Worm (Caenorhabditis elegans): ENCODE results near the gene Y27F2A.10.
A peak's percentile ranks its signal among the peaks of the same experiment; 100 is the strongest.
"Not testable (repeated sequence)": the region's sequence is repeated elsewhere in the genome, so short reads cannot be mapped to it uniquely, and the experiment has no call there.

Gene Y27F2A.10

DNA sequence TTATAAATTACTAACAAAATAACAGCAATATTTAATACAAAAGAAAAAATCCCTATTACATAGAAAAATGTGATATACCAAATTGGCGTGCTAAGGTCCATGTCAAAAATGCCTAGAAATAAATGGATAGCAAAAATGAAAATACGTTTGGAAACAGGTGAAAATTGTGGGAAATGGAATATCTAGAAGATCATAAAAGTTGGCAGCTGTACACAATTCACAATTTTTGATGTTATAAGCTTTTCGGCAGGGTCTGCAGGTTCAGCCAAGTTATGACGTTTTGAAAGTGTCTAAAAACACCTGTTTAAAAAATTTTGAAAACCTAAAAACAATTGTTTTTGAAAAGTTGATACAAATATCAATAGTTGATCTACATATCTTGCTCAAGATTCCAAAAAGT lies 29.2 kb downstream of the Y27F2A.10 start, which contains the start of gene sri-42:
TSS of gene sri-42 (minus strand) at position 101 of the 400 bp plus-strand sequence.
- TF ChIP-seq mdl-1 (tag; optimal IDR thresholded peaks at IDR 0.05); sma-3 (GFP tag; optimal IDR thresholded peaks at IDR 0.05); nhr-6 (tag; optimal IDR thresholded peaks at IDR 0.05): not testable (repeated sequence)

DNA sequence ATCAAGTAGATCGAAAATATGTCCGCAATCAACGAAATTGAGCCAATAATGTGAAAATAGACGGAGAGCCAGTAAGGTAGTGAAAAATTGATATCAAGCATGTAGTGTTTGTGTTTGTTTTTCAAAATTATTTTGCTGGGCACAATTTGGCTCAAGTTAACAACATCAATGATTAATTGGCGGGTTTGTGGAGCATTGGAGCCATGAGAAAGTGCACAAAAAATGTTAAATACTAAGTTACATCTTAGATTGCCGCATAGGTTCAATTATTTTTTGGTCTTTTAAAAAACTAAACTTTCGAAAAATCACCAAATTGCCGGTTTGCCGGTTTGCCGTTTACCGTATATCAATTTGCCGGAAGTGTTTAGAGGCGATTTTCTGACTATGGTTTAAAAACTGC lies 34.3 kb downstream of the Y27F2A.10 start, which contains the start of gene sri-54:
TSS of gene sri-54 (minus strand) at position 101 of the 400 bp plus-strand sequence.
- TF ChIP-seq ama-1 (optimal IDR thresholded peaks at IDR 0.05), result no peak
- TF ChIP-seq unc-39 (tag; optimal IDR thresholded peaks at IDR 0.05), result no peak
- no peak for TF ChIP-seq Y55F3AM.14 (GFP tag; optimal IDR thresholded peaks at IDR 0.05)
- no peak for TF ChIP-seq zag-1 (tag; optimal IDR thresholded peaks at IDR 0.05)
- no peak for TF ChIP-seq nhr-12 (tag; optimal IDR thresholded peaks at IDR 0.05)
- no peak for TF ChIP-seq aly-2 (tag; optimal IDR thresholded peaks at IDR 0.05)

DNA sequence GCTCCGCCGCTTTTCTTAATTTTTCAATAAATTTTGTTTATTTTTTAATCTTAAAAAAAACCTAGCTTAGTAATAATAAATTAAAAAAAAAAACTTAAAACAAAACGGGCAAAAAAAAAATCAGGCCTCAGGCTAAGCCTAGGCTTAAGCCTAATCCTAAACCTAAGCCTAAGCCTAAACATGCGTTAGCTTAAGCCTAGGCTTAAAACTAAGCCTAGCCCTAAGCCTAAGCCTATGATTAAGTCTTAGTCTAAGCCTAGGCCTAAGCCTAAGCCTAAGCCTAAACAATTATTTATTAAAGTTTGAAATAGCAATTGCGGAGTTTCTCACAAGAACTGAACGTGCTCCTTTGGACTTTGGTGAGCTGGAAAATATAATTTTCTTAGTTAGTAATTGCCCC lies 36.8 kb downstream of the Y27F2A.10 start:
- no peak for TF ChIP-seq sma-9 (GFP tag; optimal IDR thresholded peaks at IDR 0.05)
- TF ChIP-seq sma-9 (tag; optimal IDR thresholded peaks at IDR 0.05), result no peak
- no peak for TF ChIP-seq nhr-77 (tag; optimal IDR thresholded peaks at IDR 0.05)
- TF ChIP-seq ztf-4 (tag; optimal IDR thresholded peaks at IDR 0.05), result no peak
- TF ChIP-seq unc-55 (GFP tag; optimal IDR thresholded peaks at IDR 0.05), result no peak
- no peak for TF ChIP-seq fos-1 (tag; optimal IDR thresholded peaks at IDR 0.05)
- no peak for TF ChIP-seq elt-1 (tag; optimal IDR thresholded peaks at IDR 0.05)
- TF ChIP-seq F13H6.1 (tag; optimal IDR thresholded peaks at IDR 0.05), result no peak
- TF ChIP-seq zag-1 (tag; optimal IDR thresholded peaks at IDR 0.05), result no peak
- no peak for TF ChIP-seq elt-3 (tag; optimal IDR thresholded peaks at IDR 0.05)
- no peak for TF ChIP-seq lin-13 (GFP tag; optimal IDR thresholded peaks at IDR 0.05)
- no peak for TF ChIP-seq unc-62 (GFP tag; optimal IDR thresholded peaks at IDR 0.05)
- TF ChIP-seq skn-1 (tag; optimal IDR thresholded peaks at IDR 0.05), result no peak
- TF ChIP-seq ztf-1 (GFP tag; conservative IDR thresholded peaks at IDR 0.05), result no peak
- no peak for TF ChIP-seq sem-4 (tag; optimal IDR thresholded peaks at IDR 0.05)
- TF ChIP-seq lsy-2 (tag; optimal IDR thresholded peaks at IDR 0.05), result no peak
- no peak for TF ChIP-seq alr-1 (tag; optimal IDR thresholded peaks at IDR 0.05)
- no peak for TF ChIP-seq lin-11 (tag; optimal IDR thresholded peaks at IDR 0.05)

DNA sequence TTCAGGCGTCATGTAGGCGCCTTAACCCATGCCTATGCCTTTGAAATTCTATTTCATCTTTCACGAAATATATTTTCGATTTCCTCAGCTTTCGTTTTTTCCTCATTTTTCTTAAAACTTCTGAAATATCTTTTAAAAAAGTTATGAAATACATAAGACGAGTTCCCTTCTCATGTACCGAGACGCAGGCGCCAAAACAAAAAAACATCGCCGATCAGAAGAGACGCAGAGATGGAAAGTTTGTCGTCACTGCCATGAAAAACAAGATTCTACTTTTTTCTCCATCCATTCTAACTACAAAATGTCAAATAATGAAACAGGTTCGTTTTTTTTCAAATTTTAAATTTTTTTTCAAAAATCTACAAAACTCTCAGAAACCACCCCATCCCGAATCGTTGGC lies 43.1 kb downstream of the Y27F2A.10 start, which contains the start of gene chil-24:
TSS of gene chil-24 (plus strand) at position 156 of the 400 bp plus-strand sequence.
- TF ChIP-seq unc-55 (GFP tag; optimal IDR thresholded peaks at IDR 0.05), result peak; percentile 16
- no peak for TF ChIP-seq dmd-4 (tag; optimal IDR thresholded peaks at IDR 0.05)
- TF ChIP-seq ama-1 (optimal IDR thresholded peaks at IDR 0.05), result no peak
- TF ChIP-seq sma-9 (GFP tag; optimal IDR thresholded peaks at IDR 0.05), result peak; percentile 7
- no peak for TF ChIP-seq sma-9 (tag; optimal IDR thresholded peaks at IDR 0.05)
- no peak for TF ChIP-seq elt-1 (tag; optimal IDR thresholded peaks at IDR 0.05)
- TF ChIP-seq ceh-82 (tag; optimal IDR thresholded peaks at IDR 0.05), result no peak

DNA sequence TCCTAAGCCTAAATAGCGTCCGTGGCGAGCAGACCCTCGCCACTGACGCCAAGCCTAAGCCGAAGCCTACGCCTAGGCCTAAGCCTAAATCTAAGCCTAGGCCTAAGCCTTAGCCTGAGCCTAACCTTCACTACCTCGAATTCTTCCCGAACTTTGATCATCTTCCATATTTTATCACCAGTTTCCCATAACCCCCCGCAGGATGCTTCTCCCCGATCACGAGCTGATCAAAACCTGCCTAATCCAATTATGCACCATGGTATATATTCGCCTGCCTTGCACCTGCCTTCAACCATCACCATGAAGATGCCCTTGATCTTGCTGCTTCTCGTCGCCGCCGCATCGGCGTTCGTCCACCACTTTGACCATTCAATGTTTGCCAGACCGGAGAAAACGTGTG lies 45.3 kb downstream of the Y27F2A.10 start, which contains the start of gene ins-31:
TSS of gene ins-31 (plus strand) at position 301 of the 400 bp plus-strand sequence.
- not testable (repeated sequence) for TF ChIP-seq peb-1, fos-1, nhr-6 (tag; optimal IDR thresholded peaks at IDR 0.05)

DNA sequence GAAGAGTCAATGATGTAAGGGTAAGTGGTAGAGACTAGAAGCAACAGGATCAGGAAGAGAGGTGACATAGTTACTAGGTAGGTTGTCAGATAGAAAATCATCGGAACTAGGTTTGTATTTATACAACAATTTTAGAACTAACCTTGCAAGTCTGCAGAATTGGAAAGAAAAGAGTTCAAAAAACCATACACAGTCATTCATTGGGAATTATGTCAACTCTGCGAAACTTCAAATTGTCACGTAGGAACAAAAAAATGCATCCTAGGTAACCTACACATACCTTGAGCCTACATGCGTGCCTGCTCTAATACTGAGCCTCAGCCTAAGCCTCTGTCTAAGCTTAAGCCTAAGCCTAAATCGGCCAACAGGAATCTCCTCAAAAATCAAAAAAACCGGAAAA lies 45.7 kb downstream of the Y27F2A.10 start, which contains the start of gene ins-19:
TSS of gene ins-19 (minus strand) at position 101 of the 400 bp plus-strand sequence.
- no peak for TF ChIP-seq F13H6.1 (tag; optimal IDR thresholded peaks at IDR 0.05)
- TF ChIP-seq gmeb-1 (tag; optimal IDR thresholded peaks at IDR 0.05), result no peak
- TF ChIP-seq crh-2 (tag; optimal IDR thresholded peaks at IDR 0.05), result no peak
- no peak for TF ChIP-seq mab-5 (tag; optimal IDR thresholded peaks at IDR 0.05)
- TF ChIP-seq sma-9 (GFP tag; optimal IDR thresholded peaks at IDR 0.05), result no peak
- TF ChIP-seq sma-9 (tag; optimal IDR thresholded peaks at IDR 0.05), result no peak
- no peak for TF ChIP-seq ztf-1 (GFP tag; conservative IDR thresholded peaks at IDR 0.05)
- no peak for TF ChIP-seq zag-1 (tag; optimal IDR thresholded peaks at IDR 0.05)
- no peak for TF ChIP-seq ceh-16 (tag; optimal IDR thresholded peaks at IDR 0.05)
- no peak for TF ChIP-seq nhr-25 (tag; optimal IDR thresholded peaks at IDR 0.05)
- TF ChIP-seq unc-55 (GFP tag; optimal IDR thresholded peaks at IDR 0.05), result no peak
- TF ChIP-seq mbf-1 (tag; optimal IDR thresholded peaks at IDR 0.05), result no peak
